Fruit fly (Drosophila melanogaster) Kc167 (cell line): Measurements from ENCODE around the gene CG4768.

Source experiments
- Myc ChIP-seq: fragments of >200 bp; optimal IDR thresholded peaks from 2 replicates; lab custom pipeline; 2017; ENCODE audit warnings: missing external identifiers
- Sin3A ChIP-seq: fragments of >200 bp; optimal IDR thresholded peaks from 2 replicates; lab custom pipeline; 2018; ENCODE audit warnings: missing external identifiers
- h ChIP-seq: fragments of >200 bp; optimal IDR thresholded peaks from 3 replicates; lab custom pipeline; 2018; ENCODE audit warnings: missing external identifiers
- insv ChIP-seq: fragments of >200 bp; optimal IDR thresholded peaks from 3 replicates; lab custom pipeline; 2018; ENCODE audit warnings: missing external identifiers
- psq ChIP-seq: fragments of >200 bp; optimal IDR thresholded peaks from 2 replicates; lab custom pipeline; 2017; ENCODE audit warnings: missing external identifiers
- ttk ChIP-seq: sonication (Bioruptor generic); optimal IDR thresholded peaks from 2 replicates; lab custom pipeline; 2017; ENCODE audit warnings: missing external identifiers

The CG4768 gene

dm6 chrX:16821216-16821615, 29.3 kb downstream of the CG4768 start:
- TF ChIP-seq ttk (lab: Kevin White, UChicago) = no peak
- no peak for TF ChIP-seq Myc (lab: Kevin White, UChicago)
- no peak for TF ChIP-seq psq (lab: Kevin White, UChicago)
- no peak for TF ChIP-seq Sin3A
- TF ChIP-seq insv (lab: Kevin White, UChicago) = no peak
- no peak for TF ChIP-seq h

DNA sequence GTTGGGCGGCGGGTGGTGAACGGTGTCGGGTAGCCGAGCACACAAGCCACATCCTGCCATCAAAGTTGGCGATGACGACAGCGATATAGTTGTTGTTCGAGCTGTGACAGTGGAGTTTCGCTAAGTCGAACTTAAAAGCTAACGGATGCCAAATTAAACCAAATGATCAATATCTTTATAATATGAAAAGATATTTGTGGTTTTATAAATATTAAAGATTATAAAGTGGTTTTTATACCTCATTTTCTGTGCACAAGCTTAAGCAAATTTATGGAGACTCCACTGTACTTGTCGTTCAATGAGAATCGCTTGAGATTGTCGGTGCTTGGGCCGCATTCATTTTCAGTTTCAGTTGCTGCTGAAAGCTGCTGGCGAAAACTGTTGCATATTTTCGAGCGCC, 30.2 kb downstream of the CG4768 start:
- TF ChIP-seq Sin3A (no peak), psq (lab: Kevin White, UChicago) (no peak)

DNA sequence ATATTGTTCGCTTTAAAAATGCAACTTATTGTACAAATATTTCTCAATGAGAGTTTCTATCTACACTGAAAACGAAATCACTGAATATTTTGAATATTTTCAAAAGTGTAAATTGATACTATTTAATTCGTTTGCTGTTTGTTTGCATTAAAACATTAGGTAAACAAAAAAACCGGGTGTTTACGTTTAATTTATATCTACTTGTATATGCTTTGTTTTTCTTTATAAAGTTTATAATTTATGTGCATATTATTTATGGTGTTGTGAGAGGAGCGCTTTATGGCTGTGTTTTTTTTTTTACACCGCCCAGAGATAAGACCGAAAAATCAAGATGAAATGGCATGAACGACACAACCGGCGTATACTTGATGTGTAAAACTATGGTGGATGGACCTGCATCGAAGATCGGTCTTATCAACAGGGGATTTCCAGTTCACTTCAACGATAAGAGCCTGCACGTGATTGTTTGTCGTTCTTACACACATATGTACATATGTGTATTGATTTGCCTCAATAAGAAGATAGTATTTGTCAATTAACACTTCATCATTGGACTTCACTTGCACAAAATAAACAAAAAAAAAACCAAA, 37.6 kb downstream of the CG4768 start:
- TF ChIP-seq h = no peak
- no peak for TF ChIP-seq psq (lab: Kevin White, UChicago)
- TF ChIP-seq Sin3A = no peak
- no peak for TF ChIP-seq insv (lab: Kevin White, UChicago)
- TF ChIP-seq ttk (lab: Kevin White, UChicago) = no peak

DNA sequence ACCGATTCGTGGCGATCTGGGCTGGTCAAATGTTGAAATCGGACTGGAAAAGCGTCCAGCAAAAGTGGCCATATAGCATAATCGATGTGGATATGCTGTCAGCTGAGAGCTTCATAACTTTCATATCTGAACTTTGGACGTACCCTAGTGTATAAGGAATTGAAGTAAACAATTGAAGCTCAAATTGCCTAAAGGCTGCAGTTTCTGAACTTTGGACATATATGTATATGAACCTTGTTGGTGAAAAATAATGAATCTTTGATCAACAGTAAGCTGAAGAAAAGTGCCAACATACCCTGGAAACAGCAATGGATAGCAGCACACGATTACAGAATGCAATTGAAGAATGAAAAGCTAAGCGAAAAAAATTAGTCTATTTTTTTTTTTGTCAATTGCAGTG, 38.2 kb downstream of the CG4768 start:
- TF ChIP-seq ttk (lab: Kevin White, UChicago) (no peak), psq (lab: Kevin White, UChicago) (no peak), insv (lab: Kevin White, UChicago) (no peak)

- TF ChIP-seq insv (lab: Kevin White, UChicago) (no peak), ttk (lab: Kevin White, UChicago) (no peak), Sin3A (no peak), h (no peak), Myc (lab: Kevin White, UChicago) (no peak), psq (lab: Kevin White, UChicago) (no peak)
Observed at dm6 chrX:16831848-16832247, 39.9 kb downstream of the CG4768 start.

- TF ChIP-seq psq (lab: Kevin White, UChicago) = no peak
- no peak for TF ChIP-seq Sin3A
- TF ChIP-seq h = no peak
- no peak for TF ChIP-seq insv (lab: Kevin White, UChicago)
- TF ChIP-seq ttk (lab: Kevin White, UChicago) = no peak
- TF ChIP-seq Myc (lab: Kevin White, UChicago) = no peak
Observed at dm6 chrX:16833097-16833496, 41.2 kb downstream of the CG4768 start.

- TF ChIP-seq psq (lab: Kevin White, UChicago) = no peak
- no peak for TF ChIP-seq Sin3A
- TF ChIP-seq h = no peak
- no peak for TF ChIP-seq insv (lab: Kevin White, UChicago)
- TF ChIP-seq Myc (lab: Kevin White, UChicago) = no peak
- no peak for TF ChIP-seq ttk (lab: Kevin White, UChicago)
Observed at dm6 chrX:16834259-16834658, 42.3 kb downstream of the CG4768 start.

DNA sequence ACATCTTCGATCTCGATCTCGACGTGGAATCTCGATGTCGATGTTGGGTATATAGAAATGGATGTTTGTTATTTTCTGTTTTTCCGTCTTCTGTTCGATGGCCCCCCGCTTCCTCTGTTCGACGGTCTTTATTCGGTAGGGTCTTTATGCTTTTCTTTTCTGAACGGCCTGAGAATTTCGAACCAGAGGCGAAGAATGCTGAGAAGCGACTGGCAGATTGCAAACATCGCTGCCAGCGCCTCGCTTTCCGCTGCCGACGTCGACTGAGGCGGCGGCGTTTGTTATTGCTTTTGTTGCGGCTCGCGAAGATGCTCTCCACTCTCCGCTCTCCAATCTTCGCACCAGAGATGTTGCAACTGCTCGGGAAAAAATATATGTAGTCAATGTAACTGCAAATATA, 43.4 kb downstream of the CG4768 start, which contains the start of the genes CG13004 and CG46306:
Gene CG13004 (minus strand): TSS at position 217 of the 400 bp plus-strand sequence.
Gene CG46306 (minus strand): TSS at position 217 of the 400 bp plus-strand sequence.
- TF ChIP-seq h (no peak), insv (lab: Kevin White, UChicago) (no peak), Sin3A (no peak), psq (lab: Kevin White, UChicago) (no peak), Myc (lab: Kevin White, UChicago) (no peak), ttk (lab: Kevin White, UChicago) (no peak)

DNA sequence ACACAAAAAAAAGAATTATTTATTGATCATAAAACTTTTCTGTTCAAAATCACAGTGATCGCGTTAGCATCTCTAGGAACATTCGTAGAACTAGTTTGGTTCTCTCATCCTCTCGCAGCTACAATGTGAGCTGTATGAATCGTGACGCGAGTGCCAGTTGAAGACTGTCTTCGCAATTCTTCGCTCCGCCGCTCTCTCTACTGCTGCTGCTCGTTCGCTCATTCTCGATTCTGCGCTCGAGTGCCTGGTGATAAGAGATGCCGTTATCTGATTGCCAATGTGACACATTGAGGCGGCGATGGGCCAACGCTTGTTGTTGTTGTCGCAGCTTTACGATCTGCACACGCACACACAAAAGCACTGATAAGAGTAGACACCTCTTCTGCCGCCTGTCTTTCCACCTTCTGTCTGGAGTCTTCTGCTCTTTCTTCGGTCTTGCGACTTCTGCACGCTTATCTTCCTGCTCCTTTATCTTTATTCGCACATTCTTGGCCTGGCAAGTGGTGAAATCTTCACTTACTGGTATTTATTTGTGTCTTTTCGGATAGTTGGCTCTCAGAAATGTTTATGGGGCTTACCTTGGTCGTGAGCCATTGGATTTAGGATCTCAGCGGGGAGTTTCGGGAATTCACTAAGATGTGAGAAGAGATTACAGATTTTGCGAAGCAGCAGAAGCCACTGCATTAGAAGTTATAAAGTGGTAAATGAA, 44.3 kb downstream of the CG4768 start:
- TF ChIP-seq Sin3A (no peak), ttk (lab: Kevin White, UChicago) (no peak), psq (lab: Kevin White, UChicago) (no peak), h (no peak), Myc (lab: Kevin White, UChicago) (no peak), insv (lab: Kevin White, UChicago) (no peak)

dm6 chrX:16836805-16837333, 45.0 kb downstream of the CG4768 start:
- no peak for TF ChIP-seq insv (lab: Kevin White, UChicago)
- no peak for TF ChIP-seq psq (lab: Kevin White, UChicago)
- TF ChIP-seq Sin3A = no peak
- no peak for TF ChIP-seq h
- TF ChIP-seq Myc (lab: Kevin White, UChicago) = no peak
- no peak for TF ChIP-seq ttk (lab: Kevin White, UChicago)

DNA sequence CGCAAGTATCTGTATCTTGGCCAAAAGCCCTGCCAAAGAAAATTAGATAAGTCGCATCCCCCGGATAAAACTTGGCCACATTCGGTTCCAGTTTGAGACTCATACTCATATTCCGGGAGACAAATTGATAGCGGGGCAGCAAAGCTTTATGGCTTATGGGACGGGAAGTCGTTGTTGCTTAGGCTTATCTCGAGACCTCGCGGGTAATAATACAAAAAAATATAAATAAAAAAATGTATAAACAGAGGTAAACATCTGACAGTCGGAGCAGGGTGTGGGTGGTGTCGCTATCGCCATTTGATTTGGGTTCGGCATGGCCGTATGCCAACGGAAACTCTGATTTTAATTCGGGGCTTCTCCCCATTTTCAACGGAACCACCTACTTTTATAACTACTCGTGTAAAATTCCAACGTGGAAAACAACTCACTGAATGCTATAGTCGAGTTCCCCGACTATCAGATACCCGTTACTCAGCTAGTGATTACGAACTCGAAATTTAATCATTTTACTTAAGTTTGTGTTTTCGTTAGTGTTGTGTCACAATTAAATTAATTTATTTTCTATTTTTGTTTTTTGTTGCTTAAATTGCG, 45.8 kb downstream of the CG4768 start:
- TF ChIP-seq insv (lab: Kevin White, UChicago) = no peak
- no peak for TF ChIP-seq psq (lab: Kevin White, UChicago)
- TF ChIP-seq ttk (lab: Kevin White, UChicago) = no peak
- no peak for TF ChIP-seq Myc (lab: Kevin White, UChicago)
- no peak for TF ChIP-seq Sin3A
- TF ChIP-seq h = no peak

dm6 chrX:16839033-16839432, 47.1 kb downstream of the CG4768 start:
- TF ChIP-seq ttk (lab: Kevin White, UChicago) (no peak), psq (lab: Kevin White, UChicago) (no peak), insv (lab: Kevin White, UChicago) (no peak), Sin3A (no peak), Myc (lab: Kevin White, UChicago) (no peak), h (no peak)
